Fruit fly (Drosophila melanogaster): ENCODE data around the gene Rack1.

Gene Rack1

dm6 chr2L:7813357-7813756 lies 13.8 kb downstream of the Rack1 start:
- no peak for TF ChIP-seq Sin3A (optimal IDR thresholded peaks at IDR 0.05)
- TF ChIP-seq psq (optimal IDR thresholded peaks at IDR 0.05): no peak
- TF ChIP-seq insv (optimal IDR thresholded peaks at IDR 0.05): no peak
- no peak for TF ChIP-seq h (optimal IDR thresholded peaks at IDR 0.05)
- no peak for TF ChIP-seq ttk (optimal IDR thresholded peaks at IDR 0.05)
- TF ChIP-seq Myc (optimal IDR thresholded peaks at IDR 0.05): no peak

dm6 chr2L:7812555-7813339 lies 14.4 kb downstream of the Rack1 start:
- no peak for TF ChIP-seq Sin3A (optimal IDR thresholded peaks at IDR 0.05)
- TF ChIP-seq ttk (optimal IDR thresholded peaks at IDR 0.05): no peak
- no peak for TF ChIP-seq insv (optimal IDR thresholded peaks at IDR 0.05)
- TF ChIP-seq psq (optimal IDR thresholded peaks at IDR 0.05): no peak
- TF ChIP-seq h (optimal IDR thresholded peaks at IDR 0.05): no peak
- TF ChIP-seq Myc (optimal IDR thresholded peaks at IDR 0.05): no peak

dm6 chr2L:7811249-7812002 lies 15.7 kb downstream of the Rack1 start, which contains the start of gene LanB1:
LanB1 (plus strand) TSS chr2L:7811438.
- TF ChIP-seq Sin3A (optimal IDR thresholded peaks at IDR 0.05) (no peak), Myc (optimal IDR thresholded peaks at IDR 0.05) (no peak), insv (optimal IDR thresholded peaks at IDR 0.05) (no peak), h (optimal IDR thresholded peaks at IDR 0.05) (no peak), psq (optimal IDR thresholded peaks at IDR 0.05) (no peak), ttk (optimal IDR thresholded peaks at IDR 0.05) (no peak)

dm6 chr2L:7810519-7810918 lies 16.6 kb downstream of the Rack1 start, which contains the start of gene Cdc14:
Cdc14 (minus strand) TSS chr2L:7810703.
- no peak for TF ChIP-seq Sin3A (optimal IDR thresholded peaks at IDR 0.05)
- TF ChIP-seq psq (optimal IDR thresholded peaks at IDR 0.05): no peak
- TF ChIP-seq Myc (optimal IDR thresholded peaks at IDR 0.05): no peak
- no peak for TF ChIP-seq insv (optimal IDR thresholded peaks at IDR 0.05)
- TF ChIP-seq ttk (optimal IDR thresholded peaks at IDR 0.05): no peak
- TF ChIP-seq h (optimal IDR thresholded peaks at IDR 0.05): no peak

- TF ChIP-seq ttk (optimal IDR thresholded peaks at IDR 0.05) (no peak), Sin3A (optimal IDR thresholded peaks at IDR 0.05) (no peak), Myc (optimal IDR thresholded peaks at IDR 0.05) (no peak), psq (optimal IDR thresholded peaks at IDR 0.05) (no peak), h (optimal IDR thresholded peaks at IDR 0.05) (no peak), insv (optimal IDR thresholded peaks at IDR 0.05) (no peak)
Measured at dm6 chr2L:7809699-7810088, 17.4 kb downstream of the Rack1 start.

dm6 chr2L:7808886-7809698 lies 18.0 kb downstream of the Rack1 start:
- TF ChIP-seq insv (optimal IDR thresholded peaks at IDR 0.05): no peak
- no peak for TF ChIP-seq Myc (optimal IDR thresholded peaks at IDR 0.05)
- TF ChIP-seq Sin3A (optimal IDR thresholded peaks at IDR 0.05): no peak
- TF ChIP-seq ttk (optimal IDR thresholded peaks at IDR 0.05): no peak
- TF ChIP-seq h (optimal IDR thresholded peaks at IDR 0.05): no peak
- no peak for TF ChIP-seq psq (optimal IDR thresholded peaks at IDR 0.05)

- TF ChIP-seq Sin3A (optimal IDR thresholded peaks at IDR 0.05) (no peak), psq (optimal IDR thresholded peaks at IDR 0.05) (no peak), Myc (optimal IDR thresholded peaks at IDR 0.05) (no peak), h (optimal IDR thresholded peaks at IDR 0.05) (no peak), insv (optimal IDR thresholded peaks at IDR 0.05) (no peak), ttk (optimal IDR thresholded peaks at IDR 0.05) (no peak)
Measured at dm6 chr2L:7807563-7807962, 19.6 kb downstream of the Rack1 start.

- TF ChIP-seq h (optimal IDR thresholded peaks at IDR 0.05) (no peak), ttk (optimal IDR thresholded peaks at IDR 0.05) (no peak), psq (optimal IDR thresholded peaks at IDR 0.05) (no peak), Sin3A (optimal IDR thresholded peaks at IDR 0.05) (no peak), insv (optimal IDR thresholded peaks at IDR 0.05) (no peak), Myc (optimal IDR thresholded peaks at IDR 0.05) (no peak)
Measured at dm6 chr2L:7799804-7800433, 27.2 kb downstream of the Rack1 start, which contains the start of the genes Herp and r2d2. Herp (minus strand) TSS chr2L:7800058. r2d2 (plus strand) TSS chr2L:7800147.

- TF ChIP-seq Myc (optimal IDR thresholded peaks at IDR 0.05) (no peak), ttk (optimal IDR thresholded peaks at IDR 0.05) (no peak), Sin3A (optimal IDR thresholded peaks at IDR 0.05) (no peak), h (optimal IDR thresholded peaks at IDR 0.05) (no peak), insv (optimal IDR thresholded peaks at IDR 0.05) (no peak), psq (optimal IDR thresholded peaks at IDR 0.05) (no peak)
Measured at dm6 chr2L:7795859-7796258, 31.3 kb downstream of the Rack1 start, which contains the start of gene LKRSDH. LKRSDH (minus strand) TSS chr2L:7795959.

dm6 chr2L:7794689-7795475 lies 32.2 kb downstream of the Rack1 start:
- no peak for TF ChIP-seq insv (optimal IDR thresholded peaks at IDR 0.05)
- TF ChIP-seq psq (optimal IDR thresholded peaks at IDR 0.05): no peak
- no peak for TF ChIP-seq Myc (optimal IDR thresholded peaks at IDR 0.05)

All from Kc167 (cell line).